Worm (Caenorhabditis elegans) whole organism, L4/young adult: ENCODE results near the gene metr-1.

Experiments used
- W03F9.2 ChIP-seq: fragments of 150-350 bp; optimal IDR thresholded peaks from 2 replicates; lab custom pipeline; 2014; ENCODE audit warnings: missing biosample characterization, missing genetic modification characterization
- dao-5 ChIP-seq: sonication (generic microtip); optimal IDR thresholded peaks from 2 replicates; lab custom pipeline; 2016; ENCODE audit warnings: missing genotype, missing genetic modification characterization, moderate library complexity, missing compliant biosample characterization
- him-1 ChIP-seq: sonication (generic microtip); optimal IDR thresholded peaks from 2 replicates; lab custom pipeline; 2016; ENCODE audit warnings: missing genotype, missing genetic modification reagents, missing genetic modification characterization, missing compliant biosample characterization

- TF ChIP-seq him-1 (tag; lab: Kevin White, UChicago) = no peak
- TF ChIP-seq dao-5 = no peak
- TF ChIP-seq W03F9.2 (tag; lab: Kevin White, UChicago) = no peak
Measured at ce11 chrII:10935336-10935735, 9.0 kb downstream of the metr-1 start.
